Worm (Caenorhabditis elegans) whole organism, L4 larva: ENCODE data around the gene lin-36.

Experiments
- F49E8.2 ChIP-seq: sonication (generic microtip); optimal IDR thresholded peaks from 2 replicates; lab custom pipeline; 2016; ENCODE audit warnings: missing compliant biosample characterization, mild to moderate bottlenecking, missing genetic modification characterization, borderline replicate concordance
- ama-1 ChIP-seq: fragments of 150-350 bp; optimal IDR thresholded peaks from 2 replicates; lab custom pipeline; 2014; ENCODE audit warnings: inconsistent platforms, mixed read lengths
- ctbp-1 ChIP-seq: fragments of 200-800 bp; sonication (Bioruptor generic); IDR thresholded peaks from 2 replicates; pipeline ENCODE4 v1.3.6; 2022; ENCODE audit warnings: missing genetic modification reagents, missing genetic modification characterization, missing compliant biosample characterization
- hlh-30 ChIP-seq: sonication (generic microtip); optimal IDR thresholded peaks from 2 replicates; lab custom pipeline; 2017; ENCODE audit warnings: antibody characterized with exemption, mild to moderate bottlenecking, missing genetic modification characterization, missing compliant biosample characterization; ENCODE audit not compliant: insufficient read depth
- hmg-1.1 ChIP-seq: fragments of 200-800 bp; sonication (Bioruptor generic); IDR thresholded peaks from 2 replicates; pipeline ENCODE4 v1.3.6; 2022; ENCODE audit warnings: missing genetic modification reagents, missing genetic modification characterization, missing compliant biosample characterization
- jun-1 ChIP-seq: fragments of 150-350 bp; optimal IDR thresholded peaks from 2 replicates; lab custom pipeline; 2014; ENCODE audit warnings: missing biosample characterization, missing genetic modification reagents, missing genetic modification characterization
- mdl-1 ChIP-seq, 2 experiments: fragments of 150-350 bp in 1 of 2; sonication (generic microtip) in 1 of 2; optimal IDR thresholded peaks; 2 replicates each; lab custom pipeline; 2014 to 2017; ENCODE audit warnings: missing biosample characterization in 2 of 2, missing genetic modification characterization in 2 of 2
- nhr-10 ChIP-seq: fragments of 150-350 bp; optimal IDR thresholded peaks from 2 replicates; lab custom pipeline; 2014; ENCODE audit warnings: missing biosample characterization, missing genetic modification characterization
- nhr-237 ChIP-seq: sonication (generic microtip); optimal IDR thresholded peaks from 2 replicates; lab custom pipeline; 2017; ENCODE audit warnings: missing biosample characterization, missing genetic modification characterization
- saeg-2 ChIP-seq: fragments of 200-800 bp; sonication (Bioruptor generic); IDR thresholded peaks from 2 replicates; pipeline ENCODE4 v1.3.6; 2022; ENCODE audit warnings: missing genetic modification reagents, missing genetic modification characterization, missing compliant biosample characterization
- set-16 ChIP-seq: fragments of 200-800 bp; sonication (Bioruptor generic); IDR thresholded peaks from 2 replicates; pipeline ENCODE4 v1.3.6; 2022; ENCODE audit warnings: missing genetic modification reagents, missing genetic modification characterization, missing compliant biosample characterization
- skn-1 ChIP-seq: fragments of 150-350 bp; optimal IDR thresholded peaks from 2 replicates; lab custom pipeline; 2014; ENCODE audit warnings: missing biosample characterization, missing genetic modification characterization

ce11 chrIII:8066989-8067388, 46.3 kb upstream of the lin-36 start, which contains the start of gene pros-1:
- TF ChIP-seq mdl-1 (tag; optimal IDR thresholded peaks at IDR 0.05; lab: Kevin White, UChicago) (no peak), jun-1 (tag; lab: Kevin White, UChicago) (no peak), nhr-10 (tag; lab: Kevin White, UChicago) (no peak), saeg-2 (GFP tag; lab: Robert Waterston, UW) (no peak), skn-1 (tag; lab: Kevin White, UChicago) (no peak), nhr-237 (tag; lab: Kevin White, UChicago) (no peak), F49E8.2 (tag; lab: Kevin White, UChicago) (no peak), hlh-30 (tag; lab: Kevin White, UChicago) (no peak), hmg-1.1 (GFP tag; lab: Robert Waterston, UW) (no peak), set-16 (no peak), ctbp-1 (GFP tag; lab: Robert Waterston, UW) (no peak), ama-1 (lab: Kevin White, UChicago) (no peak)
